Fruit fly (Drosophila melanogaster): ENCODE measurements around the gene rept.

Gene rept

DNA sequence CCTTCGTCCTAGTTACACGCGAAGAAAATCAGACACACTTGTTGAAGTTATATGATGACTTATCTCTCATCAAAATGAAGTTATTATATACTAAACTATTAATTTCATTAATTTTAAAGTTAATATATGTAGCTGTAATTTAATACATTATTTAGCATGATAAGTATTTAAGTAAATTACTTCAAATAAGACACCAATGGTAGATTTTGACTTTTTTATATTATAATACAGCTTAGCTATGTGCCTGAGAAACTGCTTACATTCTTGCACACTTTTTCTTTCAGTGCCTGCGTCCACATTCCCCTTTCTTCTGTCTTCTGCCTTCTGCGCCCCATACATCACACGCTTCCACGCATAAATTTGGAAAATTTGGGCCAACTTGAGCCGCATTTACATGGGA lies 3.5 kb upstream of the rept start (continued):
- no peak for TF ChIP-seq CG31388 (GFP tag; optimal IDR thresholded peaks at IDR 0.05)
- no peak for TF ChIP-seq CG6654 (GFP tag; optimal IDR thresholded peaks at IDR 0.05)
- TF ChIP-seq CG10431 (GFP tag; optimal IDR thresholded peaks at IDR 0.05), result peak; percentile 71
- peak; percentile 41 for TF ChIP-seq fd96Cb (tag; optimal IDR thresholded peaks at IDR 0.05)
- no peak for TF ChIP-seq Trl (optimal IDR thresholded peaks at IDR 0.05)
- TF ChIP-seq Trl (GFP tag; optimal IDR thresholded peaks at IDR 0.05), result no peak
- peak; percentile 1 for TF ChIP-seq CG17359 (tag; optimal IDR thresholded peaks at IDR 0.05)

- TF ChIP-seq CG10321 (GFP tag; IDR thresholded peaks at IDR 0.05), result no peak
- no peak for TF ChIP-seq abd-A (tag; optimal IDR thresholded peaks at IDR 0.05)
- TF ChIP-seq Chrac-16 (GFP tag; optimal IDR thresholded peaks at IDR 0.05), result no peak
- no peak for TF ChIP-seq ems (GFP tag; optimal IDR thresholded peaks at IDR 0.05)
- TF ChIP-seq NC2β (GFP tag; optimal IDR thresholded peaks at IDR 0.05), result no peak
- TF ChIP-seq CG4424 (GFP tag; optimal IDR thresholded peaks at IDR 0.05), result no peak
- TF ChIP-seq CG7271 (tag; optimal IDR thresholded peaks at IDR 0.05), result no peak
- TF ChIP-seq CG5180 (GFP tag; optimal IDR thresholded peaks at IDR 0.05), result no peak
- TF ChIP-seq Bteb2 (GFP tag; optimal IDR thresholded peaks at IDR 0.05), result no peak
- TF ChIP-seq sug (tag; optimal IDR thresholded peaks at IDR 0.05), result peak; percentile 93
- TF ChIP-seq GATAe (GFP tag; conservative IDR thresholded peaks at IDR 0.05), result 0 out of 2 replicates have a peak, but pooled peaks have one; percentile 31
- peak; percentile 86 for TF ChIP-seq exex (tag; optimal IDR thresholded peaks at IDR 0.05)
- no peak for TF ChIP-seq MBD-R2 (GFP tag; IDR thresholded peaks at IDR 0.05)
- no peak for TF ChIP-seq Rx (GFP tag; IDR thresholded peaks at IDR 0.05)
- TF ChIP-seq fd102C (GFP tag; optimal IDR thresholded peaks at IDR 0.05), result no peak
- TF ChIP-seq CG2889 (GFP tag; IDR thresholded peaks at IDR 0.05), result no peak
- no peak for TF ChIP-seq CG15479 (GFP tag; optimal IDR thresholded peaks at IDR 0.05)
- TF ChIP-seq CG10147 (GFP tag; optimal IDR thresholded peaks at IDR 0.05), result no peak
- no peak for TF ChIP-seq dmrt99B (tag; optimal IDR thresholded peaks at IDR 0.05)
- no peak for TF ChIP-seq D19A (tag; optimal IDR thresholded peaks at IDR 0.05)
- no peak for TF ChIP-seq jigr1 (GFP tag; IDR thresholded peaks at IDR 0.05)
- no peak for TF ChIP-seq HLH54F (GFP tag; optimal IDR thresholded peaks at IDR 0.05)
- no peak for TF ChIP-seq Blimp-1 (GFP tag; optimal IDR thresholded peaks at IDR 0.05)
- no peak for TF ChIP-seq pita (GFP tag; optimal IDR thresholded peaks at IDR 0.05)
- TF ChIP-seq Camta (GFP tag; optimal IDR thresholded peaks at IDR 0.05), result no peak
- no peak for TF ChIP-seq CG6254 (GFP tag; optimal IDR thresholded peaks at IDR 0.05)
- TF ChIP-seq tgo (GFP tag; IDR thresholded peaks at IDR 0.05), result no peak
- TF ChIP-seq cas (GFP tag; IDR thresholded peaks at IDR 0.05), result no peak
- no peak for TF ChIP-seq CG15269 (tag; optimal IDR thresholded peaks at IDR 0.05)
- no peak for TF ChIP-seq Xrp1 (GFP tag; IDR thresholded peaks at IDR 0.05)
- no peak for TF ChIP-seq da (GFP tag; optimal IDR thresholded peaks at IDR 0.05)
- TF ChIP-seq CG10543 (GFP tag; optimal IDR thresholded peaks at IDR 0.05), result peak; percentile 27
- TF ChIP-seq CG30020 (tag; optimal IDR thresholded peaks at IDR 0.05), result no peak
- TF ChIP-seq fd3F (GFP tag; optimal IDR thresholded peaks at IDR 0.05), result no peak
- TF ChIP-seq CG9437 (GFP tag; optimal IDR thresholded peaks at IDR 0.05), result no peak
- no peak for TF ChIP-seq CG7963 (GFP tag; IDR thresholded peaks at IDR 0.05; ENCODE audit: partially characterized antibody)
- TF ChIP-seq vnd (GFP tag; IDR thresholded peaks at IDR 0.05; ENCODE audit: partially characterized antibody), result no peak
- TF ChIP-seq Elba2 (GFP tag; optimal IDR thresholded peaks at IDR 0.05), result no peak
- no peak for TF ChIP-seq gro (GFP tag; optimal IDR thresholded peaks at IDR 0.05)
- peak; percentile 80; the same call in 1 of the 2 replicates for TF ChIP-seq sens-2 (GFP tag; IDR thresholded peaks at IDR 0.05)
- TF ChIP-seq Myb (GFP tag; optimal IDR thresholded peaks at IDR 0.05), result no peak
- peak; percentile 4 for TF ChIP-seq CG34376 (GFP tag; optimal IDR thresholded peaks at IDR 0.05)
- no peak for TF ChIP-seq C15 (GFP tag; IDR thresholded peaks at IDR 0.05)
- no peak for TF ChIP-seq Dip2 (GFP tag; IDR thresholded peaks at IDR 0.05)
Measured at dm6 chr3L:19258199-19258598, 3.1 kb downstream of the rept start.

Measured in whole organism, embryonic.